Worm (Caenorhabditis elegans) whole organism, young adult: Measurements from ENCODE around the gene rde-12.

Source experiments
- B0261.1 ChIP-seq: sonication (generic microtip); optimal IDR thresholded peaks from 2 replicates; lab custom pipeline; 2016; ENCODE audit warnings: mild to moderate bottlenecking, missing genetic modification characterization, moderate library complexity, missing compliant biosample characterization
- ama-1 ChIP-seq, 3 experiments: fragments of 150-350 bp in 1 of 3; sonication (generic microtip) in 2 of 3; optimal IDR thresholded peaks; 2 replicates each; lab custom pipeline; 2014 to 2018; ENCODE audit warnings: missing biosample characterization in 2 of 3, missing genetic modification characterization in 2 of 3, missing genetic modification reagents in 2 of 3
- lin-26 ChIP-seq: fragments of 200-800 bp; sonication (Bioruptor generic); IDR thresholded peaks from 2 replicates; pipeline ENCODE4 v1.3.6; 2022; ENCODE audit warnings: missing genetic modification reagents, missing genetic modification characterization, missing compliant biosample characterization
- sea-2 ChIP-seq: fragments of 200-800 bp; sonication (Bioruptor generic); IDR thresholded peaks from 2 replicates; pipeline ENCODE4 v1.3.6; 2022; ENCODE audit warnings: missing genetic modification characterization, missing compliant biosample characterization
- unc-62 ChIP-seq: fragments of 150-350 bp; optimal IDR thresholded peaks from 2 replicates; lab custom pipeline; 2014; ENCODE audit warnings: missing biosample characterization, missing genetic modification reagents, missing genetic modification characterization

DNA sequence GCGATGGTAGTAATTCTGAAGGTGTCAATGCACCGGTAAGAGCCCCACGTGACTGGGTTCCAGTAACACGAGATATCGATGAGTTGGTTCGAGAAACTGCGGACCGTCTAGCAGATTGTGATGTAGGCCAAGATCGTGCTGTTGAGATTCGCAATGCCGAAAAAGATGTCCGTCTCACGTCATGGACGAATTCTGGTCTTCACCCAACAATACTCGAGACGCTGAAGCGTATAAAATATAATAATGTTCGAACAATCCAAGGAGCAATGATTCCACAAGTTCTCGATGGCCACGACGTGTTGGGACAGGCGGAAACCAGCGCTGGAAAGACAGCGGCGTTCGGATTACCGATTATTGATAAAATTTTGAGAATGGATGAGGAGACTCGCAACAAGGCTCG, 1.3 kb downstream of the rde-12 start:
- TF ChIP-seq B0261.1 (no peak), lin-26 (GFP tag; lab: Robert Waterston, UW) (no peak), unc-62 (no peak), sea-2 (GFP tag; lab: Robert Waterston, UW) (no peak), ama-1 (optimal IDR thresholded peaks at IDR 0.05; lab: Kevin White, UChicago) (no peak), ama-1 (GFP tag; optimal IDR thresholded peaks at IDR 0.05; lab: Kevin White, UChicago) (no peak)
